Worm (Caenorhabditis elegans): ENCODE measurements around the gene B0393.5.

B0393.5 gene

ce11 chrIII:4731295-4731988 lies 34.1 kb upstream of the B0393.5 start, which contains the start of gene F17C8.3 (continued):
- TF ChIP-seq efl-1 (optimal IDR thresholded peaks at IDR 0.05) (peak in 1 of 2 experiments; percentile 30), efl-1 (GFP tag; optimal IDR thresholded peaks at IDR 0.05 in 1 of 2) (no peak), ceh-82 (tag; optimal IDR thresholded peaks at IDR 0.05) (no peak), fkh-10 (GFP tag; optimal IDR thresholded peaks at IDR 0.05) (no peak), ztf-11 (tag; optimal IDR thresholded peaks at IDR 0.05) (no peak), jun-1 (tag; optimal IDR thresholded peaks at IDR 0.05) (no peak), Y116A8C.19 (tag; optimal IDR thresholded peaks at IDR 0.05; ENCODE audit: borderline replicate concordance) (no peak), fos-1 (tag; optimal IDR thresholded peaks at IDR 0.05) (no peak), alr-1 (tag; optimal IDR thresholded peaks at IDR 0.05; ENCODE audit: borderline replicate concordance) (no peak), ets-5 (GFP tag; IDR thresholded peaks at IDR 0.05) (no peak), xbp-1 (tag; optimal IDR thresholded peaks at IDR 0.05) (no peak), nhr-85 (tag) (no peak), hlh-17 (GFP tag; optimal IDR thresholded peaks at IDR 0.05; ENCODE audit: borderline replicate concordance) (no peak), ztf-4 (tag; optimal IDR thresholded peaks at IDR 0.05) (no peak), ama-1 (optimal IDR thresholded peaks at IDR 0.05) (no peak), ces-1 (GFP tag; optimal IDR thresholded peaks at IDR 0.05) (no peak), fkh-8 (tag; optimal IDR thresholded peaks at IDR 0.05) (no peak), sup-37 (GFP tag; optimal IDR thresholded peaks at IDR 0.05) (no peak), pax-3 (tag; optimal IDR thresholded peaks at IDR 0.05) (no peak), elt-3 (tag; optimal IDR thresholded peaks at IDR 0.05) (no peak), unc-30 (tag; optimal IDR thresholded peaks at IDR 0.05) (no peak), unc-86 (tag; optimal IDR thresholded peaks at IDR 0.05) (no peak), nhr-77 (tag; optimal IDR thresholded peaks at IDR 0.05) (no peak), dsc-1 (tag; optimal IDR thresholded peaks at IDR 0.05) (peak; percentile 88), vab-15 (tag; optimal IDR thresholded peaks at IDR 0.05) (no peak), efl-3 (GFP tag; optimal IDR thresholded peaks at IDR 0.05) (no peak), aha-1 (tag; optimal IDR thresholded peaks at IDR 0.05) (no peak), fkh-4 (tag; optimal IDR thresholded peaks at IDR 0.05; ENCODE audit: borderline replicate concordance) (peak; percentile 51), nhr-11 (tag; optimal IDR thresholded peaks at IDR 0.05) (no peak), nhr-76 (tag; optimal IDR thresholded peaks at IDR 0.05) (no peak), lin-35 (GFP tag; optimal IDR thresholded peaks at IDR 0.05) (no peak), unc-98 (GFP tag; IDR thresholded peaks at IDR 0.05) (no peak), nhr-28 (tag; optimal IDR thresholded peaks at IDR 0.05) (no peak)

- TF ChIP-seq zag-1 (tag; optimal IDR thresholded peaks at IDR 0.05) (no peak), nhr-47 (tag; optimal IDR thresholded peaks at IDR 0.05) (no peak), snu-23 (GFP tag; optimal IDR thresholded peaks at IDR 0.05) (no peak), efl-3 (GFP tag; optimal IDR thresholded peaks at IDR 0.05) (no peak), Y116A8C.19 (tag; optimal IDR thresholded peaks at IDR 0.05; ENCODE audit: borderline replicate concordance) (no peak), C16A3.4 (tag; optimal IDR thresholded peaks at IDR 0.05) (no peak), elt-3 (tag; optimal IDR thresholded peaks at IDR 0.05) (no peak), pag-3 (tag; optimal IDR thresholded peaks at IDR 0.05; ENCODE audit: borderline replicate concordance, insufficient read depth) (no peak)
These were observed 31.5 kb upstream of the B0393.5 start, which contains the start of gene F17C8.9 for ce11 chrIII:4734056-4734455. TSS of gene F17C8.9 (plus strand) at chrIII:4734356.

- TF ChIP-seq dpl-1 (GFP tag; optimal IDR thresholded peaks at IDR 0.05) (no peak), ama-1 (optimal IDR thresholded peaks at IDR 0.05) (no peak), ceh-8 (GFP tag; optimal IDR thresholded peaks at IDR 0.05) (no peak), mep-1 (tag; optimal IDR thresholded peaks at IDR 0.05) (no peak), egl-13 (tag; optimal IDR thresholded peaks at IDR 0.05) (no peak)
These were observed 30.1 kb upstream of the B0393.5 start, which contains the start of gene F17C8.7 for ce11 chrIII:4735443-4735842. TSS of gene F17C8.7 (plus strand) at chrIII:4735743.

All from whole organism, L1 larva.